Worm (Caenorhabditis elegans): ENCODE data around the gene R07E3.1.

R07E3.1 gene

DNA sequence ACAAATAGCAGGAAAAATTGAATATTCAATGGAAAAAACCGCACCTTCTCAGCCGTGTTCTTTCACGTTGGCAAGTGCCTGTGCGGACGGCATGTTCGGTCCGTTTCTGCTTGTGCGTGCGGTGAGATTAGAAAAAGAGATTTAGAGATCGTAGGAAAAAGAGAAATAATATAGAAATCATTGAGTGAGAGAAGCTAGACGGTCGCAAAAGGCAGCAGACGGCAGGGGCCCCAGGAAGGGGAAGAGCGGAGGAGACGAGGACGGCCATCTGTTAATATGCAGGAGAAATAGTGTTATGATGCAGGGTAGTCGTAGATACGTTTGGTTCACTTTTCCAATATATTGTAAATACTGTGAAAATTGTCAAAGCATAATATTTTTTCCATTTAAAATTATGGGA, 31.6 kb upstream of the R07E3.1 start, which contains the start of gene Y49A10A.2 (continued):
- TF ChIP-seq lim-7 (GFP tag; IDR thresholded peaks at IDR 0.05) (no peak), dpl-1 (GFP tag; optimal IDR thresholded peaks at IDR 0.05) (no peak), dve-1 (tag; optimal IDR thresholded peaks at IDR 0.05; ENCODE audit: insufficient read depth) (peak; percentile 1), lin-39 (tag; optimal IDR thresholded peaks at IDR 0.05) (no peak), mxl-2 (GFP tag; conservative IDR thresholded peaks at IDR 0.05) (no peak), lsy-2 (tag; optimal IDR thresholded peaks at IDR 0.05) (peak in 1 of 2 experiments; percentile 4)

DNA sequence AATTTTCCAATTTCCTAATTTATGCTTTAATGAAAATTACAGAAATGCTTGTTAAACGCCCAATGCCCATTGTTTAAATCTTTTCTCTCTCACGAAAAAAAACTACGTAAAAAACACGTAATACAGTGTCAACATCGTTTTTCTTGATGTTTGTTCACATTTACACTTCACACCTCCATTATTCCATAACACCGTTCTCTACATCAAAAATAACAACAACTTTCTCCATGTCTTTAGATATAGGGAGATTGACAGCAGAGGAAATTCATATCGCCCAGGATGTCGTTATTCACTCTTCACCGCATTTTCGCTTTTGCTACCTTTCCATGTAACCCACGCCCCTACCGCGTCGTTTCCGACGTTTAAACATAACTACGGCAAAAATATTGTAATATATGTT, 17.1 kb upstream of the R07E3.1 start, which contains the start of gene efhc-1:
efhc-1 (plus strand) TSS at position 301 of the 400 bp plus-strand sequence.
- no peak for TF ChIP-seq mdt-29 (GFP tag; IDR thresholded peaks at IDR 0.05)
- peak; percentile 51 for TF ChIP-seq aha-1 (tag)

DNA sequence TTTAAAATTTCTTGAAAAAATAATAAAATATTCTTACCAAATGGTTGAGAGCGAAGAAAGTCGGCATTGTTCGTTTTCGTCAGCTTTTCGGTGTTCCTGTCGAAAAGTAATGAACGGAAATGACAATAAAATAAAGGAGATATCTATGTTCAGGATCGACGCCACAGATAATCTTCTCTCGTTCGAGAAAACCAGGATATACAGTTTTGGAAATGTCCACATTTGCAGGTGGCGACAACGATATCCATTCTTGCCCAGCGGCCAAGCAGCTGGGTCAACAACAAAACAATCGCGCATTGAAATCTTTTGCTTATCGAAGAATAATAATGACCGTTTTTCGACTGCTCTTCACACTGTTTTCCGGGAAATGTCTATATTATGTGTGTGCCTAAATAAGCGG, 14.7 kb upstream of the R07E3.1 start, which contains the start of gene R07E3.7:
R07E3.7 (minus strand) TSS at position 101 of the 400 bp plus-strand sequence.
- TF ChIP-seq ZK546.5 (tag; optimal IDR thresholded peaks at IDR 0.05) = no peak
- no peak for TF ChIP-seq Y48G9A.11 (GFP tag; IDR thresholded peaks at IDR 0.05)

DNA sequence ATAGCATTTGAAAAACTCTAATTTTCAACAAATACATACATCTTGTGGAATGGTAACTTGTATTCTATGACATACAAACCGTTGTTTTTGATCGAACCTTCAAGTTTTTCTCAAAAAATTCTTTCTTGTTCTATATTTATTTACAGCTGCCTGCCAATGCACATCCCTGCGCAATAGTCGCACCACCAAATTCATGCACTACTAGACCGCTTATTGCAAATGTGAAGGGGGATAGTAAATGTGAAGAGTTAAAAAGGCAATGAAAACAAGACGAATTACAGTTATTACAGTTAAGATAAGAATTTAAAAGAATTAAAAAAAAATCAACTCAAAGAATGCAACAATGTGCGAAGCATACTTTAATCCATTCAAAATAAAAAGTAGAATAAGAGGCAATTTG, 12.9 kb upstream of the R07E3.1 start:
- peak in 1 of 2 experiments; percentile 28 for TF ChIP-seq unc-62 (GFP tag; optimal IDR thresholded peaks at IDR 0.05 in 1 of 2)
- no peak for TF ChIP-seq unc-62 (tag; optimal IDR thresholded peaks at IDR 0.05)
- no peak for TF ChIP-seq daf-8 (GFP tag; IDR thresholded peaks at IDR 0.05)

DNA sequence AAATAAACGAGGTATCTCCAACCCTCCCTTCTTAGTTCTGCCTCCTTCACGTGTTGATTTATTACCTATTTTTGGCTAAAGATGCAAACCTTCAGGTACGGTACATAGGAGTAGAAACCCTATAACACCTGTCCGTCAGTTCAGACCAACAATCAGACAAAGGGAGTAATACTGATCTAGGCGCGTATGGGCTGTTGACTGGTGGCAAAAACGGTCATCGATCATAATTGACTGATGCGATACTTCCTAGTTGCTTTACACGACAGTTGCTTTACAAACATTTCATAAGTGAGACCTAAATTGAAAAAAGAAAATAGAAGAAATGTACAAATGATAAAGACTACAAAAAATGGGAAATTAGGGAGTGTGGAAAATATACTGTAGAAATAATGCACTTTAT, 9.2 kb upstream of the R07E3.1 start:
- TF ChIP-seq nhr-28 (tag; optimal IDR thresholded peaks at IDR 0.05) = peak; percentile 21
- TF ChIP-seq sdz-12 (GFP tag; optimal IDR thresholded peaks at IDR 0.05) = no peak
- TF ChIP-seq aha-1 (tag) = peak; percentile 90

DNA sequence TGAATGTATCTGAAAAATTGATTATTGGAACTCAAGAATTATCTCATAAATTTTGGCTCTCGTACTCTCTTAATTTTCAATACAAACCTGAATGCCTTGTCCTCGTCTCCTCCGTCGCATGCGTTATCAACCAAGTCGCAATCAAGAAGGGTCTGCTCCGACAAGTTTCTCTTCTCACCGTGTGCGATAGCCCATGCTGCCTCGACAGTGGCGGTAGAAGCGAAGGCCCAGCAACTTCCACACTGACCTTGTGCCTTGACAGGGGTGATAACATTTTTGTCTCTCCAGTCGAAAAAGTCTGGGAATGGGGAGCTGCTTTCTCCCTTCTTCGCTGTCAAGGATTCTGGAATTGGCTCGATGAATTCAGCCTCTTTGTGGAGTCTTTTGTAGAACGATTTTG, 917 bp downstream of the R07E3.1 start:
- TF ChIP-seq nhr-25 (tag; optimal IDR thresholded peaks at IDR 0.05; ENCODE audit: borderline replicate concordance, insufficient read depth) = no peak
- no peak for TF ChIP-seq unc-39 (tag; optimal IDR thresholded peaks at IDR 0.05)
- TF ChIP-seq lin-13 (GFP tag; optimal IDR thresholded peaks at IDR 0.05) = no peak
- TF ChIP-seq dmd-9 (GFP tag; IDR thresholded peaks at IDR 0.05) = no peak
- TF ChIP-seq daf-16 (GFP tag; optimal IDR thresholded peaks at IDR 0.05) = no peak
- TF ChIP-seq daf-16 (tag; optimal IDR thresholded peaks at IDR 0.05) = peak; percentile 34
- TF ChIP-seq php-3 (GFP tag; IDR thresholded peaks at IDR 0.05) = no peak
- TF ChIP-seq lin-38 (GFP tag; IDR thresholded peaks at IDR 0.05) = no peak
- TF ChIP-seq D1046.2 (GFP tag; IDR thresholded peaks at IDR 0.05) = no peak
- TF ChIP-seq hlh-11 (tag; optimal IDR thresholded peaks at IDR 0.05) = peak; percentile 46
- no peak for TF ChIP-seq spr-1 (tag; optimal IDR thresholded peaks at IDR 0.05)
- peak; percentile 20 for TF ChIP-seq mxl-3 (GFP tag; optimal IDR thresholded peaks at IDR 0.05)
- no peak for TF ChIP-seq lsy-2 (tag; optimal IDR thresholded peaks at IDR 0.05)
- TF ChIP-seq nhr-237 (tag; optimal IDR thresholded peaks at IDR 0.05) = no peak
- no peak for TF ChIP-seq lin-29 (GFP tag; IDR thresholded peaks at IDR 0.05)
- peak; percentile 17 for TF ChIP-seq nhr-10 (tag; optimal IDR thresholded peaks at IDR 0.05)
- TF ChIP-seq nhr-77 (tag; optimal IDR thresholded peaks at IDR 0.05) = no peak
- no peak for TF ChIP-seq fos-1 (tag; optimal IDR thresholded peaks at IDR 0.05)
- no peak for TF ChIP-seq rbr-2 (tag; optimal IDR thresholded peaks at IDR 0.05)
- no peak for TF ChIP-seq Y48G9A.11 (GFP tag; IDR thresholded peaks at IDR 0.05)
- no peak for TF ChIP-seq spr-3 (GFP tag; optimal IDR thresholded peaks at IDR 0.05)
- no peak for TF ChIP-seq daf-12 (tag; optimal IDR thresholded peaks at IDR 0.05)
- no peak for TF ChIP-seq snpc-4 (tag; optimal IDR thresholded peaks at IDR 0.05)
- TF ChIP-seq zag-1 (tag; optimal IDR thresholded peaks at IDR 0.05) = no peak
- no peak for TF ChIP-seq ctbp-1 (GFP tag; IDR thresholded peaks at IDR 0.05)
- no peak for TF ChIP-seq lir-3 (tag; optimal IDR thresholded peaks at IDR 0.05)
- no peak for TF ChIP-seq Y105C5A.15 (GFP tag; IDR thresholded peaks at IDR 0.05)
- peak; percentile 72 for TF ChIP-seq pqm-1 (tag; optimal IDR thresholded peaks at IDR 0.05)
- no peak for TF ChIP-seq saeg-2 (GFP tag; IDR thresholded peaks at IDR 0.05)
- TF ChIP-seq arid-1 (GFP tag; conservative IDR thresholded peaks at IDR 0.05) = no peak
- TF ChIP-seq sdz-12 (GFP tag; optimal IDR thresholded peaks at IDR 0.05) = no peak
- TF ChIP-seq ces-1 (GFP tag; optimal IDR thresholded peaks at IDR 0.05) = no peak
